Worm (Caenorhabditis elegans): Measurements from ENCODE around the gene M01H9.10.

Gene M01H9.10

ce11 chrIV:4469770-4470709 lies 9.9 kb downstream of the M01H9.10 start:
- peak; percentile 19 for TF ChIP-seq ceh-31 (tag; optimal IDR thresholded peaks at IDR 0.05)
- no peak for TF ChIP-seq T23F11.4 (GFP tag; optimal IDR thresholded peaks at IDR 0.05)
- peak; percentile 6 for TF ChIP-seq ceh-18 (tag; optimal IDR thresholded peaks at IDR 0.05)
- TF ChIP-seq hlh-30 (tag; optimal IDR thresholded peaks at IDR 0.05; ENCODE audit: insufficient read depth) = peak; percentile 89

ce11 chrIV:4469055-4469454 lies 10.9 kb downstream of the M01H9.10 start:
- TF ChIP-seq pag-3 (tag; optimal IDR thresholded peaks at IDR 0.05; ENCODE audit: borderline replicate concordance) (no peak), sox-4 (tag; optimal IDR thresholded peaks at IDR 0.05) (no peak)

ce11 chrIV:4468046-4468727 lies 11.7 kb downstream of the M01H9.10 start:
- TF ChIP-seq nfya-1 (tag; optimal IDR thresholded peaks at IDR 0.05) (no peak), ama-1 (optimal IDR thresholded peaks at IDR 0.05) (peak; percentile 40)

- no peak for TF ChIP-seq sdc-2 (tag; optimal IDR thresholded peaks at IDR 0.05)
- TF ChIP-seq fkh-10 (GFP tag; optimal IDR thresholded peaks at IDR 0.05) = no peak
- no peak for TF ChIP-seq pat-9 (tag; optimal IDR thresholded peaks at IDR 0.05)
- no peak for TF ChIP-seq tbx-2 (tag; optimal IDR thresholded peaks at IDR 0.05)
- TF ChIP-seq pha-2 (tag; optimal IDR thresholded peaks at IDR 0.05) = no peak
- no peak for TF ChIP-seq ceh-14 (tag; optimal IDR thresholded peaks at IDR 0.05)
- no peak for TF ChIP-seq ama-1 (optimal IDR thresholded peaks at IDR 0.05)
- TF ChIP-seq syd-9 (tag; optimal IDR thresholded peaks at IDR 0.05) = no peak
- no peak for TF ChIP-seq ttx-3 (tag; optimal IDR thresholded peaks at IDR 0.05)
- TF ChIP-seq lim-6 (tag; optimal IDR thresholded peaks at IDR 0.05) = no peak
- no peak for TF ChIP-seq ceh-45 (GFP tag; IDR thresholded peaks at IDR 0.05)
- no peak for TF ChIP-seq C08G9.2 (tag; optimal IDR thresholded peaks at IDR 0.05)
- no peak for TF ChIP-seq pros-1 (tag; optimal IDR thresholded peaks at IDR 0.05)
- no peak for TF ChIP-seq dmd-4 (tag; optimal IDR thresholded peaks at IDR 0.05; ENCODE audit: borderline replicate concordance)
- TF ChIP-seq ceh-19 (GFP tag; optimal IDR thresholded peaks at IDR 0.05) = no peak
- no peak for TF ChIP-seq lin-11 (tag; optimal IDR thresholded peaks at IDR 0.05)
- TF ChIP-seq ahr-1 (tag; optimal IDR thresholded peaks at IDR 0.05) = no peak
- TF ChIP-seq unc-86 (tag; optimal IDR thresholded peaks at IDR 0.05) = no peak
- TF ChIP-seq Y22D7AL.16 (tag; optimal IDR thresholded peaks at IDR 0.05) = no peak
- no peak for TF ChIP-seq ceh-18 (tag; optimal IDR thresholded peaks at IDR 0.05)
These were observed 14.7 kb downstream of the M01H9.10 start, which contains the start of gene M01H9.5 for ce11 chrIV:4465184-4465583. M01H9.5 (plus strand) TSS chrIV:4465484.

- TF ChIP-seq ceh-24 (tag; optimal IDR thresholded peaks at IDR 0.05) (no peak), nhr-232 (tag; optimal IDR thresholded peaks at IDR 0.05) (no peak), ceh-30 (tag; optimal IDR thresholded peaks at IDR 0.05) (no peak), ceh-45 (GFP tag; IDR thresholded peaks at IDR 0.05) (no peak), ceh-2 (tag; optimal IDR thresholded peaks at IDR 0.05) (no peak), sox-4 (tag; optimal IDR thresholded peaks at IDR 0.05) (no peak), nfya-1 (tag; optimal IDR thresholded peaks at IDR 0.05) (no peak), F13H6.1 (tag; optimal IDR thresholded peaks at IDR 0.05) (no peak), K02D7.2 (tag; optimal IDR thresholded peaks at IDR 0.05) (no peak), ama-1 (optimal IDR thresholded peaks at IDR 0.05) (no peak), pha-4 (tag; optimal IDR thresholded peaks at IDR 0.05) (no peak), eyg-1 (tag; optimal IDR thresholded peaks at IDR 0.05) (no peak), syd-9 (tag; optimal IDR thresholded peaks at IDR 0.05) (no peak), elt-4 (tag; optimal IDR thresholded peaks at IDR 0.05) (no peak), pax-1 (tag; optimal IDR thresholded peaks at IDR 0.05) (no peak)
These were observed 16.8 kb downstream of the M01H9.10 start, which contains the start of gene M01H9.2 for ce11 chrIV:4463132-4463531. M01H9.2 (minus strand) TSS chrIV:4463232.

All from whole organism, late embryonic.